Worm (Caenorhabditis elegans): ENCODE data around the gene F18A11.3.

DNA sequence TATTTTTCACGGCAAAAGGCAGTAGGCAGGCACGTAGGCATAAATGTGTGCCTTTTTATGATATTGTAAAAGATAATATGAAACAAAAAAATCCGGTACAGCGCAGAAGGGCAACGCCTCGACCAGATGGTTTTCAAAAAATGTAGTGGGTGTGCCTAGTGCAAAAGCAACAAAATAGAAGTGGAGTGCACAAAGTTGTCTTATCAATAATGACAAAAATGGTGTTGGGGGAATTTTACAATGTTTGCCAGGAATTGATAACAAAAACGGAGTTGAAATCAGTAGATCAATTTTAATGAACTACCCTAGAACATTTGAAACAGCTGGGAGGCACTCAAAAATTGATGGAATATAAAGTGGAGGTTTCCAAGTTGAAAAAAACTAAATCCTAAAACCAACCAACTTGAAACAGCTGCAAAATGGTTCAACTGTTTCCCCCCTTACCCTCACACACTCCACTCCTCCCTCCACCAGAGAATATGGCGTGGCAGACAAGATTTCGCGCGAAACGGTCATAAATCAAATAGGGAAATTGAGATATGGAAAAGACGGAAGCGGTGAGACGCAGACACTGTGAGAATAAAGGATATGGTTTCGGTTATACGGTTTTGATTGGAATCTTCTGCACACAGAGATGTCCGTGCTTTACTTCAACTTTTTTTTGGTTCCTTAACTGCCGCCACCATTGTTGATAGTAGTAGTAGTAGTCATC is 32.3 kb downstream of the F18A11.3 start:
- TF ChIP-seq scrt-1 (GFP tag; IDR thresholded peaks at IDR 0.05) (no peak), hmg-4 (GFP tag; optimal IDR thresholded peaks at IDR 0.05) (no peak), sea-1 (GFP tag; conservative IDR thresholded peaks at IDR 0.05) (no peak)

All from whole organism, early embryonic.